Fruit fly (Drosophila melanogaster): Measurements from ENCODE around the gene Fas2.

Fas2 gene

DNA sequence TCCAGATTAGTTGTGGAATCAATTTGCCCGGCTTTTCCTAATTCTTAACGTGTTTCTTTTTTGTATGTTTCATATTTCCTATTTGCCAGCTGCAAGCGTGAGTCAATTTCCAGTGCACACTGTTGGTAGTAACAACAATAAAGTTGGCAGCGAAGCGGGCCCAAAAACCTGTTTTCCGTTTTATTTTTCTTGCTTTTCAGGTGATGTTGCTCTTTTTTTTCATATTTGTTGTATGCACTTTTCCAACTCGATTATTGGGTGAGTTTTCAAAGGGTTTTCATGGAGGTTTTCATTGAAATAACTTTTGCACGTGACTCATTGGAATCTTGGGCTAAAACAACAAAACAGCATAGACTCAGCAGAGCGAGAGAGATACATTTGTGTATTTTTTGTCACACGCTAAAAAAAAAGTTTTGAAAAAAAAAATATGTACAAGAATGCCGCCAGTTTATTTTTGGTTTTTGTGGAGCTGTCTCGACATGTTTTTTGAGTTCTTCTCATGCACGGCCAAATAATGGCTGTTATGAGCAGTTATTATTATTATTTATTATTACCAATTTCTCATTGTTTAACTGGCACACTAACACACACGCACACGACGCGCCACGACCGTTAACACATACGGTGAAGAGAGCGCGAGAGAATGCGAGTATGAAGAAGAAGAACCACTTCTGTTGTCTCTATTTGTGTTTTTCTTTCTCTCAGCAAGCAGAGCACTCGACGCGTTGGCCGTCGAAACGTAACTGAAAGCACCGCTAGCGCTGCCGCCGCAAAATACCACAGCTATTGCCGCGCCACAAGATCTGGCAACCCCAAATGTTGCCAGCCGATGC, at the start of gene Fas2:
Fas2 (minus strand) TSS at position 748 of the 833 bp plus-strand sequence.
- TF ChIP-seq pad (GFP tag; optimal IDR thresholded peaks at IDR 0.05): peak; percentile 40
- TF ChIP-seq CG14711 (tag; optimal IDR thresholded peaks at IDR 0.05): peak; percentile 53
- no peak for TF ChIP-seq CG12768 (GFP tag; optimal IDR thresholded peaks at IDR 0.05)
- TF ChIP-seq CG33017 (tag; optimal IDR thresholded peaks at IDR 0.05): peak; percentile 15
- peak; percentile 50 for TF ChIP-seq Hr96 (GFP tag; optimal IDR thresholded peaks at IDR 0.05)
- TF ChIP-seq Clk (GFP tag; optimal IDR thresholded peaks at IDR 0.05): no peak
- TF ChIP-seq ovo (GFP tag; optimal IDR thresholded peaks at IDR 0.05): peak; percentile 20
- no peak for TF ChIP-seq Crg-1 (GFP tag; optimal IDR thresholded peaks at IDR 0.05)
- TF ChIP-seq CG7101 (tag; optimal IDR thresholded peaks at IDR 0.05): peak; percentile 74
- peak; percentile 56 for TF ChIP-seq tj (GFP tag; optimal IDR thresholded peaks at IDR 0.05)
- TF ChIP-seq CG11617 (GFP tag; optimal IDR thresholded peaks at IDR 0.05): peak; percentile 30
- no peak for TF ChIP-seq CG5204 (GFP tag; optimal IDR thresholded peaks at IDR 0.05)
- TF ChIP-seq CG1620 (GFP tag; optimal IDR thresholded peaks at IDR 0.05): peak; percentile 50
- no peak for TF ChIP-seq cic (GFP tag; optimal IDR thresholded peaks at IDR 0.05)
- TF ChIP-seq bab1 (GFP tag; optimal IDR thresholded peaks at IDR 0.05): peak; percentile 64
- peak; percentile 61 for TF ChIP-seq kay (GFP tag; ENCODE audit: borderline replicate concordance)
- no peak for TF ChIP-seq CG7045 (GFP tag; optimal IDR thresholded peaks at IDR 0.05)
- TF ChIP-seq toe (GFP tag; optimal IDR thresholded peaks at IDR 0.05): no peak
- TF ChIP-seq Mnt (GFP tag; optimal IDR thresholded peaks at IDR 0.05): peak; percentile 65

DNA sequence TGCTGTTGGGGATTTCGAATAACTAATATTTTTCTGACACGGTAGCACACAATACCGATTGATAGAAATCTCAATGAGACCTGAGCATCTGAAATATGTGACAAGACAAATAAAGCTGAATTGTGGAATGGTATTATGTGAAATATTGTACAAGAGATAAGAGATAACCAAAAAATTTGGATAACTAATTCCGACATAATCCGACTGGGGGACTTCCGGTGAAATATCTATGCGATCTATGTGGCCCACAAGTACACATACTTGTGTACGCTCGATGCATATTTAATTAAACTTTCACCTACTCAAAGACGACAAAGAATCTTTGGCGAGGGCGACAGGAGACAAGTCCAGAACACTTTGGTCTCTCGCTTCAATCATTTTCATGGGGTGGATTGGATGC, 46.8 kb upstream of the Fas2 start, which contains the start of gene CG15576:
CG15576 (minus strand) TSS at position 101 of the 400 bp plus-strand sequence.
- TF ChIP-seq CG33017 (tag; optimal IDR thresholded peaks at IDR 0.05): no peak
- TF ChIP-seq Clk (GFP tag; optimal IDR thresholded peaks at IDR 0.05): no peak
- no peak for TF ChIP-seq bab1 (GFP tag; optimal IDR thresholded peaks at IDR 0.05)
- TF ChIP-seq CG1620 (GFP tag; optimal IDR thresholded peaks at IDR 0.05): no peak
- no peak for TF ChIP-seq cnc (optimal IDR thresholded peaks at IDR 0.05)
- no peak for TF ChIP-seq Hr96 (GFP tag; optimal IDR thresholded peaks at IDR 0.05)
- no peak for TF ChIP-seq CG7101 (tag; optimal IDR thresholded peaks at IDR 0.05)
- no peak for TF ChIP-seq toe (GFP tag; optimal IDR thresholded peaks at IDR 0.05)
- TF ChIP-seq tj (GFP tag; optimal IDR thresholded peaks at IDR 0.05): no peak
- TF ChIP-seq cic (GFP tag; optimal IDR thresholded peaks at IDR 0.05): no peak
- TF ChIP-seq CG11617 (GFP tag; optimal IDR thresholded peaks at IDR 0.05): no peak
- TF ChIP-seq ovo (GFP tag; optimal IDR thresholded peaks at IDR 0.05): no peak

DNA sequence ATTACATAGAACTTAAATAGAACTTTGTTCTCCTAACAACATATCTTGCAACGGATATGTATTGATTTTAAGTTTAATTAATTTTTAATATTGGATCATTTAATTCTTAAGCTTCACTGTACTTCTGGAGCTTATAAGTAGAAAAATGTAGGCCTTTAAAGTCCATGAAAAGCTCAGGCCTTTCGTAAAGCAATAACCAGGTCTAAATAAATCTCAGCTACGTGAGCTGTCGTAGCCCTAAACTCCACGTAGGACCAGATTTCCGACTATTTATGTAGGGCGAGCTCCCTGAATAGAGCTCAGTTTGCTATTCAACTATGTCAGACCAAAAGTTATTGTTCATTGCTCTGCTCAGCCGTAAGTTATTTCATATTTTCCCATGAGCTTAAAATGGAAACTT, 42.2 kb upstream of the Fas2 start, which contains the start of gene CG43135:
CG43135 (plus strand) TSS at position 301 of the 400 bp plus-strand sequence.
- TF ChIP-seq CG7045 (GFP tag; optimal IDR thresholded peaks at IDR 0.05) (no peak), pad (GFP tag; optimal IDR thresholded peaks at IDR 0.05) (no peak)

DNA sequence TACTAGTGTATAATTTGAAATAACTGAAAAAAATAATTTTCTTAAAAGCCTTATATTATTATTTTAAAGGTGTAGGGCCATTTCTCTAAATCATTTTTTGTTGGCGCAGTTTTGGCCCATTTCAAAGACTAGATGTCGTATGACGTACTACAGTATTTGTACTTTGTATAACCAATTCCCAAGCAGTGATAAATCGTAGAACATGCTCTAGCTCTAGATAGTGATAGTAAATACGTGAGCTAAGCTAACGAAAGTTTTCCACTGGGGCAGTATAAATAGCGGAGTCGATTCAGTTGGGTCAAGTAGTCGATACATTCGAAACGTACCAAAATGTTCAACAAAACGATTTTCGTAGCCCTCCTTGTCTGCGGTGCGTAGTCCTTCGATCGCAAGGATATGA, 41.1 kb upstream of the Fas2 start, which contains the start of gene CG43134:
CG43134 (plus strand) TSS at position 301 of the 400 bp plus-strand sequence.
- TF ChIP-seq CG5204 (GFP tag; optimal IDR thresholded peaks at IDR 0.05) (no peak), CG11617 (GFP tag; optimal IDR thresholded peaks at IDR 0.05) (no peak)

DNA sequence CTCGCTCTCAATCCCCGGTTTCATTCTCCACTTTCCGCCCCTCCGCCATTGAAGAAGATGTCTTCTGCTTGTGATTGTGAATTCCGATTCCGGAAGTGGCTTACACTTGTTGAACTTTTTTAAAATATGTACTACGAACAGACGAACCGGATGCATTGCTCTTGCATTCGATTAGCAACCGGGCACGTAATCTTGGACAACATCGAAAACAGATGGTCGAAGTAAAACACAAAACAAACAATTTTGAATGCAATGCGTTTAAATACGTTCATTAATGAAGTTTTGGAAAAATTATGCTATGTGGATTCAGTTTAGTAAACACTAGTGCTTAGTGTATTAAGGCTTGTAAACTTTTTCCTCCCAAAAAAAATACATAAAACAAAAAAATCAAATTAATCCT, 40.1 kb upstream of the Fas2 start, which contains the start of gene Muc4B:
Muc4B (minus strand) TSS at position 101 of the 400 bp plus-strand sequence.
- TF ChIP-seq CG14711 (tag; optimal IDR thresholded peaks at IDR 0.05): no peak
- TF ChIP-seq toe (GFP tag; optimal IDR thresholded peaks at IDR 0.05): no peak
- no peak for TF ChIP-seq cic (GFP tag; optimal IDR thresholded peaks at IDR 0.05)
- no peak for TF ChIP-seq CG7045 (GFP tag; optimal IDR thresholded peaks at IDR 0.05)
- no peak for TF ChIP-seq CG7101 (tag; optimal IDR thresholded peaks at IDR 0.05)
- TF ChIP-seq cnc (optimal IDR thresholded peaks at IDR 0.05): no peak
- TF ChIP-seq CG11617 (GFP tag; optimal IDR thresholded peaks at IDR 0.05): no peak
- no peak for TF ChIP-seq bab1 (GFP tag; optimal IDR thresholded peaks at IDR 0.05)
- TF ChIP-seq Clk (GFP tag; optimal IDR thresholded peaks at IDR 0.05): no peak
- no peak for TF ChIP-seq CG5204 (GFP tag; optimal IDR thresholded peaks at IDR 0.05)
- TF ChIP-seq pad (GFP tag; optimal IDR thresholded peaks at IDR 0.05): no peak
- TF ChIP-seq CG33017 (tag; optimal IDR thresholded peaks at IDR 0.05): no peak
- TF ChIP-seq CG1620 (GFP tag; optimal IDR thresholded peaks at IDR 0.05): no peak

DNA sequence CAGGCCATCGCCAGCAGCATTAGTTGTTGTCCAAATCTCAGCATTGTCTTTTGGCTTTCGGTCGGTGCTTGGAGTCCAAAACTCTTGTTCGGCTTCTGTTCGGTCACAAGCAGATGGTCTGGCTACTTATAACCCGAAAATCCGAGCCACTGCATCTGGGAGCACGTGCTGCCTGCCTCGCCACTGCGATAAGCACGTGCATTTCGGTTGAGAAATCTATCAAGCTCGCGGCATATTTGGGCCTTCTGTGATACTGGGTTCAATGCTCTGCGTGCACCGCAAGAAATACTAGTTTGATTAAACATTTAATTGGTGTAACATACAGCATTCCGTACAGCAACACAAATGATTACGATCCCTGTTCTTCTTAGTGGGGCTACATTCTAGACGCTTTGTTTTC, 36.8 kb upstream of the Fas2 start, which contains the start of gene Femcoat:
Femcoat (minus strand) TSS at position 101 of the 400 bp plus-strand sequence.
- TF ChIP-seq CG7045 (GFP tag; optimal IDR thresholded peaks at IDR 0.05) (no peak), CG33017 (tag; optimal IDR thresholded peaks at IDR 0.05) (no peak), CG14711 (tag; optimal IDR thresholded peaks at IDR 0.05) (no peak), Hr96 (GFP tag; optimal IDR thresholded peaks at IDR 0.05) (no peak), Mnt (GFP tag; optimal IDR thresholded peaks at IDR 0.05) (no peak), cnc (optimal IDR thresholded peaks at IDR 0.05) (no peak), Crg-1 (GFP tag; optimal IDR thresholded peaks at IDR 0.05) (no peak)

DNA sequence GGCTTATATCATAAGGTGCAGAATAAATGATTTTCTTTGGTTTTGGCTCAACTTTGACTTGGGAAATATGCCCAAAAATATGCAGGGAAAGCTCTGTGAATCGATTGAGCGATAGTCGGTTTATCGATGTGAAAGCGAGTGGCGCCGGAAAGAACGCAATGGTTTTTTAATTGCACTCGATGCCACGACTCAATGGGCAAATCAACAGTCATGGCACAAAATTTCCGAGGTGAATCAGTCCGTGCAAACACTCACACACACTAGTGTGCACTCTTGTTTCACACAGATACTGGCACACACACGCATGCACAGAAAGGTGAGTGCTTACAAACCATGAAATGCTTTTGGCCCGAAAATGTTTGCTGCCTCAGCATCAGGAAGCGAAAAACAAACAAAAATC, 34.3 kb upstream of the Fas2 start:
- TF ChIP-seq pad (GFP tag; optimal IDR thresholded peaks at IDR 0.05) (no peak), CG1620 (GFP tag; optimal IDR thresholded peaks at IDR 0.05) (no peak), cnc (optimal IDR thresholded peaks at IDR 0.05) (no peak), CG5204 (GFP tag; optimal IDR thresholded peaks at IDR 0.05) (no peak), bab1 (GFP tag; optimal IDR thresholded peaks at IDR 0.05) (no peak), CG7045 (GFP tag; optimal IDR thresholded peaks at IDR 0.05) (no peak), tj (GFP tag; optimal IDR thresholded peaks at IDR 0.05) (no peak), Clk (GFP tag; optimal IDR thresholded peaks at IDR 0.05) (no peak), Hr96 (GFP tag; optimal IDR thresholded peaks at IDR 0.05) (no peak), ovo (GFP tag; optimal IDR thresholded peaks at IDR 0.05) (no peak), CG33017 (tag; optimal IDR thresholded peaks at IDR 0.05) (no peak), CG7101 (tag; optimal IDR thresholded peaks at IDR 0.05) (no peak), Mnt (GFP tag; optimal IDR thresholded peaks at IDR 0.05) (no peak), toe (GFP tag; optimal IDR thresholded peaks at IDR 0.05) (no peak), CG11617 (GFP tag; optimal IDR thresholded peaks at IDR 0.05) (no peak), CG14711 (tag; optimal IDR thresholded peaks at IDR 0.05) (no peak), kay (GFP tag; ENCODE audit: borderline replicate concordance) (no peak), CG12768 (GFP tag; optimal IDR thresholded peaks at IDR 0.05) (no peak), cic (GFP tag; optimal IDR thresholded peaks at IDR 0.05) (no peak), Crg-1 (GFP tag; optimal IDR thresholded peaks at IDR 0.05) (no peak)

All from whole organism, adult.